Worm (Caenorhabditis elegans) whole organism, late embryonic: Measurements from ENCODE around the gene F44E5.15.

Source experiments
- C08G9.2 ChIP-seq: sonication (generic microtip); optimal IDR thresholded peaks from 2 replicates; lab custom pipeline; 2016; ENCODE audit warnings: mild to moderate bottlenecking, missing genetic modification characterization, moderate library complexity, missing compliant biosample characterization
- K09A11.1 ChIP-seq: sonication (generic microtip); optimal IDR thresholded peaks from 2 replicates; lab custom pipeline; 2017; ENCODE audit warnings: antibody characterized with exemption, mild to moderate bottlenecking, missing genetic modification characterization, missing compliant biosample characterization; ENCODE audit not compliant: insufficient read depth
- T23F11.4 ChIP-seq: fragments of 200-800 bp; sonication (Bioruptor generic); optimal IDR thresholded peaks from 2 replicates; lab custom pipeline; 2018; ENCODE audit warnings: mild to moderate bottlenecking, missing genetic modification characterization, missing compliant biosample characterization
- ahr-1 ChIP-seq: sonication (generic microtip); optimal IDR thresholded peaks from 2 replicates; lab custom pipeline; 2016; ENCODE audit warnings: missing genetic modification characterization, missing compliant biosample characterization
- ama-1 ChIP-seq: fragments of 150-350 bp; optimal IDR thresholded peaks from 2 replicates; lab custom pipeline; 2014
- ceh-18 ChIP-seq: sonication (generic microtip); optimal IDR thresholded peaks from 2 replicates; lab custom pipeline; 2016; ENCODE audit warnings: missing genetic modification characterization, missing compliant biosample characterization
- ceh-19 ChIP-seq: fragments of 200-800 bp; sonication (Bioruptor generic); optimal IDR thresholded peaks from 2 replicates; lab custom pipeline; 2018; ENCODE audit warnings: mild to moderate bottlenecking, missing genetic modification characterization, missing compliant biosample characterization
- ceh-30 ChIP-seq: fragments of 150-350 bp; optimal IDR thresholded peaks from 2 replicates; lab custom pipeline; 2014; ENCODE audit warnings: missing biosample characterization, missing genetic modification characterization
- ceh-31 ChIP-seq: sonication (generic microtip); optimal IDR thresholded peaks from 2 replicates; lab custom pipeline; 2016; ENCODE audit warnings: missing genetic modification characterization, missing compliant biosample characterization
- ceh-34 ChIP-seq: sonication (generic microtip); optimal IDR thresholded peaks from 2 replicates; lab custom pipeline; 2016; ENCODE audit warnings: mild to moderate bottlenecking, missing genetic modification characterization, missing compliant biosample characterization
- ceh-48 ChIP-seq: sonication (generic microtip); optimal IDR thresholded peaks from 2 replicates; lab custom pipeline; 2016; ENCODE audit warnings: missing genetic modification characterization, inconsistent platforms, missing compliant biosample characterization
- ceh-6 ChIP-seq: fragments of 200-800 bp; sonication (Bioruptor generic); optimal IDR thresholded peaks from 2 replicates; lab custom pipeline; 2018; ENCODE audit warnings: mild to moderate bottlenecking, missing genetic modification characterization, missing compliant biosample characterization
- ceh-9 ChIP-seq: sonication (generic microtip); optimal IDR thresholded peaks from 2 replicates; lab custom pipeline; 2016; ENCODE audit warnings: mild to moderate bottlenecking, missing genetic modification characterization, inconsistent platforms, missing compliant biosample characterization
- dmd-4 ChIP-seq: sonication (generic microtip); optimal IDR thresholded peaks from 2 replicates; lab custom pipeline; 2016; ENCODE audit warnings: borderline replicate concordance, missing genetic modification characterization, missing compliant biosample characterization
- dve-1 ChIP-seq: sonication (generic microtip); optimal IDR thresholded peaks from 2 replicates; lab custom pipeline; 2017; ENCODE audit warnings: antibody characterized with exemption, mild to moderate bottlenecking, missing genetic modification characterization, missing compliant biosample characterization
- elt-4 ChIP-seq: sonication (generic microtip); optimal IDR thresholded peaks from 2 replicates; lab custom pipeline; 2016; ENCODE audit warnings: missing genetic modification characterization, missing compliant biosample characterization
- eyg-1 ChIP-seq: sonication (generic microtip); optimal IDR thresholded peaks from 2 replicates; lab custom pipeline; 2016; ENCODE audit warnings: missing genotype, missing genetic modification characterization, missing compliant biosample characterization
- fkh-10 ChIP-seq: fragments of 150-350 bp; optimal IDR thresholded peaks from 2 replicates; lab custom pipeline; 2014; ENCODE audit warnings: missing biosample characterization, missing genetic modification reagents, missing genetic modification characterization
- fkh-6 ChIP-seq: sonication (generic microtip); optimal IDR thresholded peaks from 2 replicates; lab custom pipeline; 2016; ENCODE audit warnings: missing genetic modification characterization, missing compliant biosample characterization
- gmeb-2 ChIP-seq: sonication (generic microtip); optimal IDR thresholded peaks from 2 replicates; lab custom pipeline; 2016; ENCODE audit warnings: missing genetic modification characterization, inconsistent platforms, missing compliant biosample characterization
- hlh-13 ChIP-seq: fragments of 200-800 bp; sonication (Bioruptor generic); optimal IDR thresholded peaks from 2 replicates; lab custom pipeline; 2018; ENCODE audit warnings: mild to moderate bottlenecking, missing genetic modification characterization, missing compliant biosample characterization
- hlh-15 ChIP-seq: sonication (generic microtip); optimal IDR thresholded peaks from 2 replicates; lab custom pipeline; 2016; ENCODE audit warnings: missing genetic modification characterization, missing compliant biosample characterization
- hlh-30 ChIP-seq: sonication (generic microtip); optimal IDR thresholded peaks from 2 replicates; lab custom pipeline; 2017; ENCODE audit warnings: antibody characterized with exemption, missing genetic modification characterization, missing compliant biosample characterization; ENCODE audit not compliant: insufficient read depth
- hlh-8 ChIP-seq: sonication (generic microtip); optimal IDR thresholded peaks from 2 replicates; lab custom pipeline; 2016; ENCODE audit warnings: missing genotype, missing genetic modification characterization, missing compliant biosample characterization
- lim-6 ChIP-seq: sonication (generic microtip); optimal IDR thresholded peaks from 2 replicates; lab custom pipeline; 2016; ENCODE audit warnings: missing genetic modification characterization, missing compliant biosample characterization
- mec-3 ChIP-seq: sonication (generic microtip); optimal IDR thresholded peaks from 2 replicates; lab custom pipeline; 2016; ENCODE audit warnings: borderline replicate concordance, missing genetic modification characterization, missing compliant biosample characterization
- nfya-1 ChIP-seq: sonication (generic microtip); optimal IDR thresholded peaks from 2 replicates; lab custom pipeline; 2017; ENCODE audit warnings: missing genetic modification characterization, mild to moderate bottlenecking, missing compliant biosample characterization, antibody characterized with exemption, moderate library complexity
- nhr-11 ChIP-seq: fragments of 150-350 bp; optimal IDR thresholded peaks from 2 replicates; lab custom pipeline; 2014; ENCODE audit warnings: missing biosample characterization, missing genetic modification characterization
- nhr-232 ChIP-seq: sonication (generic microtip); optimal IDR thresholded peaks from 2 replicates; lab custom pipeline; 2016; ENCODE audit warnings: missing genetic modification characterization, missing compliant biosample characterization
- npax-4 ChIP-seq: sonication (generic microtip); optimal IDR thresholded peaks from 2 replicates; lab custom pipeline; 2016; ENCODE audit warnings: missing genetic modification characterization, missing compliant biosample characterization
- odd-2 ChIP-seq: sonication (generic microtip); optimal IDR thresholded peaks from 2 replicates; lab custom pipeline; 2017; ENCODE audit warnings: antibody characterized with exemption, mild to moderate bottlenecking, missing genetic modification characterization, missing compliant biosample characterization
- pat-9 ChIP-seq: fragments of 200-800 bp; sonication (Bioruptor generic); optimal IDR thresholded peaks from 2 replicates; lab custom pipeline; 2018; ENCODE audit warnings: mild to moderate bottlenecking, missing genetic modification characterization, moderate library complexity, missing compliant biosample characterization
- pha-2 ChIP-seq: sonication (generic microtip); optimal IDR thresholded peaks from 2 replicates; lab custom pipeline; 2017; ENCODE audit warnings: mild to moderate bottlenecking, missing genetic modification characterization, missing compliant biosample characterization
- pqm-1 ChIP-seq: sonication (generic microtip); optimal IDR thresholded peaks from 2 replicates; lab custom pipeline; 2016; ENCODE audit warnings: missing genetic modification characterization, missing compliant biosample characterization
- pros-1 ChIP-seq: fragments of 150-350 bp; optimal IDR thresholded peaks from 2 replicates; lab custom pipeline; 2014; ENCODE audit warnings: missing biosample characterization, missing genetic modification reagents, missing genetic modification characterization
- ref-2 ChIP-seq: sonication (generic microtip); optimal IDR thresholded peaks from 2 replicates; lab custom pipeline; 2016; ENCODE audit warnings: missing genetic modification characterization, missing compliant biosample characterization
- rnt-1 ChIP-seq: sonication (generic microtip); optimal IDR thresholded peaks from 2 replicates; lab custom pipeline; 2016; ENCODE audit warnings: missing genetic modification characterization, missing compliant biosample characterization
- sdc-2 ChIP-seq: sonication (generic microtip); optimal IDR thresholded peaks from 2 replicates; lab custom pipeline; 2016; ENCODE audit warnings: missing genotype, missing genetic modification characterization, missing compliant biosample characterization
- sox-2 ChIP-seq: fragments of 200-800 bp; sonication (Bioruptor generic); IDR thresholded peaks from 2 replicates; pipeline ENCODE4 v1.3.6; 2022; ENCODE audit warnings: missing genetic modification reagents, missing genetic modification characterization, missing compliant biosample characterization
- sox-4 ChIP-seq: sonication (generic microtip); optimal IDR thresholded peaks from 2 replicates; lab custom pipeline; 2017; ENCODE audit warnings: mild to moderate bottlenecking, missing genetic modification characterization, inconsistent platforms, missing compliant biosample characterization
- syd-9 ChIP-seq: sonication (generic microtip); optimal IDR thresholded peaks from 2 replicates; lab custom pipeline; 2016; ENCODE audit warnings: mild to moderate bottlenecking, missing genetic modification characterization, moderate library complexity, missing compliant biosample characterization
- tbx-7 ChIP-seq: sonication (generic microtip); optimal IDR thresholded peaks from 2 replicates; lab custom pipeline; 2016; ENCODE audit warnings: missing genotype, missing genetic modification characterization, missing compliant biosample characterization
- ttx-3 ChIP-seq: sonication (generic microtip); optimal IDR thresholded peaks from 2 replicates; lab custom pipeline; 2016; ENCODE audit warnings: missing genetic modification reagents, missing genetic modification characterization, missing compliant biosample characterization
- unc-3 ChIP-seq, 2 experiments: fragments of 200-800 bp in 1 of 2; sonication (Bioruptor generic) in 1 of 2; sonication (generic microtip) in 1 of 2; conservative IDR thresholded peaks in 1 of 2; optimal IDR thresholded peaks in 1 of 2; 2 replicates each; pipeline versions ENCODE4 v1.3.6 to Lab custom; 2016 to 2022; ENCODE audit warnings: missing compliant biosample characterization in 2 of 2, missing genetic modification characterization in 2 of 2, missing genetic modification reagents in 1 of 2
- zip-5 ChIP-seq: sonication (generic microtip); optimal IDR thresholded peaks from 2 replicates; lab custom pipeline; 2016; ENCODE audit warnings: missing genetic modification characterization, missing compliant biosample characterization

The F44E5.15 gene

DNA sequence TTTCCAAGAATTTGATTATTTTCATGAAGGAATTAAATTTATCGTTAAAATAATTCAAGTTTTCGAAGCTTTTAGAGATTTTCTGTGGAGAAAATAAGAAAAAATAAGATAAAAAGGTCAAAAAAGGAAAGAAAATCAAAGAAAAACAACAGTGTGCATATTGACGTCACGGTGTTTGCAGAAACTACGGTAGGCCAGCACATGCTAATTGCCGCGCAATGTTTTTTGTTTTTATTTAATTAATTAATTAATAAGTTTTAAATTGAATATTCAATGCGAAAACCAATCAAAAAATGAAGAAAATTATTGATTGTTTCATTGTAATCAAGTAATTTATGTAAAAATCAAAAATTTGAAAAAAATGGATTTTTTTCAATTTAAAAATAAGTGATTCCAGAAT, 24.6 kb upstream of the F44E5.15 start:
- TF ChIP-seq ceh-6 (GFP tag; lab: Kevin White, UChicago) (no peak), hlh-30 (no peak), nfya-1 (tag; lab: Kevin White, UChicago) (peak; percentile 18)

DNA sequence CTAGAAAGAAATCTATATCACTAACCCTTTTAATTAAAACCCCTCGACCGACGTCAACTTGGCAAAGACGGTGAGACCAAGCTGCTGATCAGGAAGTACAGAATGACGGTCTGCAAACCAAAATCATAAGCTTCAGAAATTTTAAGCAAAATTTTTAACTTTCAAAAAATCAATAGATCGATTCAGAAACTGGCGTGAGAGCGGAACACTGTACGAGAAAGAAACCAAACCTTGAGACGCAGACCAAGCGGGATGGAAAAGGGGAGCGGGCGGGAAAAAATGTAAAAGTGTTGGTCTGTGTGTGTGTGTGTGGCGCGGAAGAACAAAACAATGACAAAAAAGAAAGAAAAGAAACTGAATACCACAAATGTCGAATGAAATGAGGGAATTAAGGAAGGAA, 24.0 kb upstream of the F44E5.15 start, which contains the start of the genes F44E5.17 and gpb-1:
Gene F44E5.17, minus strand, starts transcription at position 101 of the 400 bp plus-strand sequence.
Gene gpb-1, minus strand, starts transcription at position 118 of the 400 bp plus-strand sequence.
- TF ChIP-seq npax-4 (tag; lab: Kevin White, UChicago) (no peak), hlh-30 (no peak), ceh-34 (no peak), pha-2 (tag; lab: Kevin White, UChicago) (no peak), hlh-15 (no peak), elt-4 (tag; lab: Kevin White, UChicago) (no peak), C08G9.2 (no peak), fkh-6 (tag; lab: Kevin White, UChicago) (no peak), syd-9 (no peak), ceh-30 (no peak), zip-5 (tag; lab: Kevin White, UChicago) (no peak)

DNA sequence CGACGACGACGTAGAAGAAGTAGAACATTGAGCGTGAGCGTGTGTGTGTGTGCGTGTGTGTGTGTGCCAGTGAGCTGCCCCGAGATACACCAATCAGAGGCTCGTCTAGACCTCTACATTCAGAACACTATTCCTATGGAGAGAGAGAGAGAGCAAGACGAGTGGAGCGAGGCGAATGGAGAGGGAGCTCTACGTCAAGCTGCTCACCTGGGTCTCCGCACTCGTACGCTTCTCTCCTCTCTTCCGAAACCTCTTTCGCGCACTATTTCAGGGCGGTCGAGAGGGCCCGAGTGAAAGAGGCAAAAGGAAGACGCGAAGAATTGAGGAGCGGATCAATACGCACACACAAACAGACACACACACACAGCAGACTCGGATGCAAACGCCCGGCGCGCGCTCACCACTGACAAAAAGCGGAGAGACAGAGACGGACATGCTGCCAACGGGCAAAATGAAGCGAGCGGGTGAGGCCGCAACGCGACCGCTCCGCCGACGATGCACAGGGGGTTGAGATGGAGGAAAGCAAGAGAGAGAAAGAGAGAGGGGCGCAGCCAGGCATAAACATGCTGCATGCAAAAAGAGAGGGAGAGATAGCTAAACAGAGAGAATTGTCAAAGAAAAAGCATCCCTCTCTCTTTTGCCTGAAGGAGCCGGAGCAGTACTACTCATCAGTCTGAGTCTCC, 22.8 kb upstream of the F44E5.15 start:
- TF ChIP-seq hlh-13 (GFP tag; lab: Kevin White, UChicago) (no peak), ref-2 (tag; lab: Kevin White, UChicago) (peak; percentile 89), nhr-11 (tag; lab: Kevin White, UChicago) (no peak), dve-1 (tag; lab: Kevin White, UChicago) (peak; percentile 77), eyg-1 (tag; lab: Kevin White, UChicago) (peak; percentile 37), nhr-232 (no peak), rnt-1 (tag; lab: Kevin White, UChicago) (peak; percentile 89), hlh-30 (peak; percentile 68), ceh-6 (GFP tag; lab: Kevin White, UChicago) (peak; percentile 25), T23F11.4 (GFP tag; lab: Kevin White, UChicago) (peak; percentile 5), sox-4 (tag; lab: Kevin White, UChicago) (no peak), fkh-6 (tag; lab: Kevin White, UChicago) (peak; percentile 30), pat-9 (tag; lab: Kevin White, UChicago) (no peak), fkh-10 (GFP tag; lab: Kevin White, UChicago) (no peak), ttx-3 (no peak), K09A11.1 (tag; lab: Kevin White, UChicago) (no peak), pros-1 (peak; percentile 69), hlh-8 (tag; lab: Kevin White, UChicago) (peak; percentile 74), sdc-2 (tag; lab: Kevin White, UChicago) (peak; percentile 62), ahr-1 (tag; lab: Kevin White, UChicago) (peak; percentile 20), tbx-7 (tag; lab: Kevin White, UChicago) (peak; percentile 18), odd-2 (no peak), ceh-19 (peak; percentile 68), syd-9 (peak; percentile 81), lim-6 (tag; lab: Kevin White, UChicago) (peak; percentile 13), dmd-4 (peak; percentile 64), ceh-34 (peak; percentile 94), ceh-48 (peak; percentile 93), unc-3 (GFP tag; conservative IDR thresholded peaks at IDR 0.05; lab: Robert Waterston, UW) (no peak), unc-3 (tag; optimal IDR thresholded peaks at IDR 0.05; lab: Kevin White, UChicago) (peak; percentile 70), ceh-9 (tag; lab: Kevin White, UChicago) (no peak), ceh-31 (tag; lab: Kevin White, UChicago) (peak; percentile 94), nfya-1 (tag; lab: Kevin White, UChicago) (peak; percentile 99), pqm-1 (tag; lab: Kevin White, UChicago) (peak; percentile 28), sox-2 (peak; percentile 1; the same call in 1 of the 2 replicates), mec-3 (tag; lab: Kevin White, UChicago) (peak; percentile 49), elt-4 (tag; lab: Kevin White, UChicago) (peak; percentile 79), ama-1 (lab: Kevin White, UChicago) (no peak), ceh-18 (tag; lab: Kevin White, UChicago) (peak; percentile 99), gmeb-2 (no peak), pha-2 (tag; lab: Kevin White, UChicago) (peak; percentile 61), npax-4 (tag; lab: Kevin White, UChicago) (no peak), C08G9.2 (peak; percentile 55)
